Fruit fly (Drosophila melanogaster) whole organism, adult: ENCODE data around the gene Hsp22.

Experiments
- CG11617 ChIP-seq: fragments of 200-800 bp; sonication (Bioruptor generic); optimal IDR thresholded peaks from 2 replicates; lab custom pipeline; 2017; ENCODE audit warnings: mild to moderate bottlenecking, missing biosample characterization, missing genetic modification reagents, missing genetic modification characterization
- CG12768 ChIP-seq: fragments of 200-800 bp; sonication (Bioruptor generic); optimal IDR thresholded peaks from 2 replicates; lab custom pipeline; 2017; ENCODE audit warnings: missing biosample characterization, missing genetic modification characterization, mild to moderate bottlenecking, moderate library complexity, missing genetic modification reagents
- CG14711 ChIP-seq: fragments of 200-800 bp; sonication (Bioruptor generic); optimal IDR thresholded peaks from 2 replicates; lab custom pipeline; 2018; ENCODE audit warnings: missing biosample characterization, mild to moderate bottlenecking, missing genetic modification characterization, moderate library complexity
- CG1620 ChIP-seq: fragments of 200-800 bp; sonication (Bioruptor generic); optimal IDR thresholded peaks from 2 replicates; lab custom pipeline; 2016; ENCODE audit warnings: missing biosample characterization, missing genetic modification characterization
- CG33017 ChIP-seq: fragments of 200-800 bp; sonication (Bioruptor generic); optimal IDR thresholded peaks from 2 replicates; lab custom pipeline; 2018; ENCODE audit warnings: missing biosample characterization, mild to moderate bottlenecking, missing genetic modification characterization, moderate library complexity
- CG5204 ChIP-seq: fragments of 200-800 bp; sonication (Bioruptor generic); optimal IDR thresholded peaks from 2 replicates; lab custom pipeline; 2016; ENCODE audit warnings: missing biosample characterization, missing genetic modification characterization
- CG7045 ChIP-seq: fragments of 200-800 bp; sonication (Bioruptor generic); optimal IDR thresholded peaks from 2 replicates; lab custom pipeline; 2017; ENCODE audit warnings: missing biosample characterization, mild to moderate bottlenecking, missing genetic modification characterization
- CG7101 ChIP-seq: fragments of 200-800 bp; sonication (Bioruptor generic); optimal IDR thresholded peaks from 2 replicates; lab custom pipeline; 2018; ENCODE audit warnings: missing biosample characterization, mild to moderate bottlenecking, missing genetic modification characterization, moderate library complexity
- Clk ChIP-seq: fragments of 200-800 bp; sonication (Bioruptor generic); optimal IDR thresholded peaks from 2 replicates; lab custom pipeline; 2017; ENCODE audit warnings: missing biosample characterization, missing genetic modification characterization
- Crg-1 ChIP-seq: fragments of 200-800 bp; sonication (Bioruptor generic); optimal IDR thresholded peaks from 2 replicates; lab custom pipeline; 2016; ENCODE audit warnings: missing biosample characterization, missing genetic modification characterization
- Hr96 ChIP-seq: fragments of 200-800 bp; sonication (Bioruptor generic); optimal IDR thresholded peaks from 2 replicates; lab custom pipeline; 2016; ENCODE audit warnings: missing biosample characterization, missing genetic modification characterization
- Mnt ChIP-seq: fragments of 200-800 bp; sonication (Bioruptor generic); optimal IDR thresholded peaks from 2 replicates; lab custom pipeline; 2016; ENCODE audit warnings: missing biosample characterization, mild to moderate bottlenecking, missing genetic modification characterization
- bab1 ChIP-seq: fragments of 200-800 bp; sonication (Bioruptor generic); optimal IDR thresholded peaks from 3 replicates; lab custom pipeline; 2019; ENCODE audit warnings: missing biosample characterization, mild to moderate bottlenecking, missing genetic modification characterization, moderate library complexity
- cic ChIP-seq: fragments of 200-800 bp; sonication (Bioruptor generic); optimal IDR thresholded peaks from 2 replicates; lab custom pipeline; 2017; ENCODE audit warnings: missing biosample characterization, mild to moderate bottlenecking, missing genetic modification characterization, moderate library complexity
- cnc ChIP-seq, 2 experiments: fragments of >200 bp; optimal IDR thresholded peaks; 2 replicates each; lab custom pipeline; 2017
- kay ChIP-seq: fragments of 200-800 bp; sonication (Bioruptor generic); peaks from one replicate; lab custom pipeline; 2016; ENCODE audit warnings: missing biosample characterization, missing genetic modification characterization, borderline replicate concordance
- ovo ChIP-seq: fragments of 200-800 bp; sonication (Bioruptor generic); optimal IDR thresholded peaks from 2 replicates; lab custom pipeline; 2016; ENCODE audit warnings: missing biosample characterization, missing genetic modification characterization
- pad ChIP-seq: fragments of 200-800 bp; sonication (Bioruptor generic); optimal IDR thresholded peaks from 3 replicates; lab custom pipeline; 2017; ENCODE audit warnings: missing biosample characterization, missing genetic modification characterization, mild to moderate bottlenecking, moderate library complexity, missing genetic modification reagents
- tj ChIP-seq: fragments of 200-800 bp; sonication (Bioruptor generic); optimal IDR thresholded peaks from 3 replicates; lab custom pipeline; 2017; ENCODE audit warnings: missing biosample characterization, mild to moderate bottlenecking, missing genetic modification characterization, moderate library complexity
- toe ChIP-seq: fragments of 200-800 bp; sonication (Bioruptor generic); optimal IDR thresholded peaks from 2 replicates; lab custom pipeline; 2016; ENCODE audit warnings: missing biosample characterization, missing genetic modification characterization

The Hsp22 gene

DNA sequence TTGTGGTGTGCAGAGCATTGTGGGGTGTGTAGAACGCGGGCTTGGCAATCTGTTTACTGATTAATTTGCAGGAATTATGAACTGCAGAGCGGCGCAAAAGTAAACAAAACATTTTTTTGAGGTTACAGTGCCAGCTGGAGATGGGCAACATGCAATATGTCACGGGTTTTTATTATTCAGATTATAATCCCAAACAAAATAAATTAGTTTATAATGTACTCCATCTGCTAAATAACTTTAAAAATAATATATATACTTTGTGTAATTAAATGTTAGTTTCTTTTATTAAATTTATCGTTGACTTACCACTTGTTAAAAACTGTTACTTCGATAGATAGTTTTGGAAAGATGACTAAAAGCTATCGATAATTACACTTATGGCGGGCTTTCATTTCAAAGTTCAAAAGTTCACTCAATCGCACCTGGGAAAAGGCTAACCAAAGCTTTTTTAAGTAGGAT is 1.8 kb upstream of the Hsp22 start, which contains the start of gene Fdx1:
Fdx1 (minus strand) TSS at position 332 of the 459 bp plus-strand sequence.
- TF ChIP-seq tj (GFP tag; lab: Kevin White, UChicago) (peak; percentile 88), ovo (GFP tag; lab: Kevin White, UChicago) (no peak), Crg-1 (GFP tag; lab: Kevin White, UChicago) (peak; percentile 12), CG7045 (GFP tag; lab: Kevin White, UChicago) (no peak), Mnt (GFP tag; lab: Kevin White, UChicago) (peak; percentile 40), CG11617 (GFP tag; lab: Kevin White, UChicago) (peak; percentile 48), bab1 (GFP tag; lab: Kevin White, UChicago) (peak; percentile 56), pad (GFP tag; lab: Kevin White, UChicago) (peak; percentile 18), kay (GFP tag; lab: Kevin White, UChicago) (peak; percentile 88), cnc (optimal IDR thresholded peaks at IDR 0.05; lab: Kevin White, UChicago) (no peak), CG14711 (tag; lab: Kevin White, UChicago) (peak; percentile 49), CG7101 (tag; lab: Kevin White, UChicago) (peak; percentile 61), Clk (GFP tag; lab: Kevin White, UChicago) (peak; percentile 22)

DNA sequence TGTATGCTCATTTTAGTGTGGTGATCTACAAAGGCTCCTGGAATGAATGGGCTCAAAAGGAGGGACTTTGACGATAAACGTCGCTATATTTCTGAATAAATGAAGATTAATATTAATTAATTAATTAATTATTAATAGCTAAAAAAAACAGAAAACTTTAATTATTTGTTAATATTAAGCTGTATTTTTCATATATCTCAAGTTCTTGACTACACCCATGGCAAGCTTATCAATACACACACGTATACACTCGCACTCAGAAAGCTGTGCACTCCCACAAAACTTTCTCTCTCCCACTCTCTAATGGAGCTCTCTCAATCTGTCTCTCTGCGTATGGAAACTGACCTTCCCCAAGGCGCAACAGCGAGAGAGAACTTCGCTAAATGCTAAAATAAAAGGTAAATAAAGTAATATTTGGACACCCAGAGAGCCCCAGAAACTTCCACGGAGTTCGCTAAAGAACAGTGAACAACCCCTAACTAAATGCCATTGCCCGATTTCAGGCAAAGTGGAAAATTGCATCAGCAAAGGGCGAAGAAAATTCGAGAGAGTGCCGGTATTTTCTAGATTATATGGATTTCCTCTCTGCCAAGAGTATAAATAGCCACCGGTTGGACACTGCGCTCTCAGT is 758 bp downstream of the Hsp22 start:
- peak; percentile 35 for TF ChIP-seq tj (GFP tag; lab: Kevin White, UChicago)
- peak; percentile 58 for TF ChIP-seq CG7101 (tag; lab: Kevin White, UChicago)
- no peak for TF ChIP-seq cnc (optimal IDR thresholded peaks at IDR 0.05; lab: Kevin White, UChicago)
- peak; percentile 46 for TF ChIP-seq pad (GFP tag; lab: Kevin White, UChicago)
- peak; percentile 1 for TF ChIP-seq Crg-1 (GFP tag; lab: Kevin White, UChicago)
- peak; percentile 17 for TF ChIP-seq Mnt (GFP tag; lab: Kevin White, UChicago)
- TF ChIP-seq CG14711 (tag; lab: Kevin White, UChicago) = peak; percentile 64
- TF ChIP-seq CG1620 = no peak
- peak; percentile 71 for TF ChIP-seq CG33017 (tag; lab: Kevin White, UChicago)
- TF ChIP-seq CG7045 (GFP tag; lab: Kevin White, UChicago) = peak; percentile 74
- peak; percentile 30 for TF ChIP-seq bab1 (GFP tag; lab: Kevin White, UChicago)
- peak; percentile 51 for TF ChIP-seq CG12768 (GFP tag; lab: Kevin White, UChicago)
- TF ChIP-seq cic = peak; percentile 23
- no peak for TF ChIP-seq CG5204
- peak; percentile 73 for TF ChIP-seq CG11617 (GFP tag; lab: Kevin White, UChicago)
- no peak for TF ChIP-seq ovo (GFP tag; lab: Kevin White, UChicago)
- TF ChIP-seq Clk (GFP tag; lab: Kevin White, UChicago) = peak; percentile 50
- TF ChIP-seq toe = no peak
- TF ChIP-seq kay (GFP tag; lab: Kevin White, UChicago) = no peak

DNA sequence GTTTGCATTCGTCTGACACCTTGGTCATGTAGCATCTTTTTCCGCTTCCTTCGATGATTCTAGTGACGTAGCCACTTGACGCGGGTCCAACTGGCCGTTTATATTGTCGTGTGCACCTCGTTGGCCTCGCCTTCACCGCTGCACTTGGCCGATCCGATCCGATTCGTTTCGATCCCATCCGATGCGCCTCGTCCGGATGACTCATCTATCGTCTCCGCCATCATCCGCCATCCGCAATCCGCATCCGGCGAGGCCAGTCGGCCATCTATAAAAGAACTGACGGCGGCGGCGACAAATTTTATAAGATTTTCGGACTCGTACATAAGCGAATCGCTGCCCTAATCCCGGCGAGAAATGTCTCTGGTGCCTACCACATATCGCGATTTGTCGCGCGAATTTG is 2.4 kb downstream of the Hsp22 start, which contains the start of gene CG4461:
CG4461 (plus strand) TSS at position 301 of the 400 bp plus-strand sequence.
- TF ChIP-seq CG12768 (GFP tag; lab: Kevin White, UChicago) (no peak), bab1 (GFP tag; lab: Kevin White, UChicago) (no peak), cic (no peak), kay (GFP tag; lab: Kevin White, UChicago) (no peak), ovo (GFP tag; lab: Kevin White, UChicago) (no peak), CG5204 (no peak), Mnt (GFP tag; lab: Kevin White, UChicago) (no peak), Hr96 (GFP tag; lab: Kevin White, UChicago) (no peak), cnc (optimal IDR thresholded peaks at IDR 0.05; lab: Kevin White, UChicago) (no peak), Crg-1 (GFP tag; lab: Kevin White, UChicago) (no peak), CG14711 (tag; lab: Kevin White, UChicago) (no peak), CG11617 (GFP tag; lab: Kevin White, UChicago) (no peak), CG7045 (GFP tag; lab: Kevin White, UChicago) (no peak)

DNA sequence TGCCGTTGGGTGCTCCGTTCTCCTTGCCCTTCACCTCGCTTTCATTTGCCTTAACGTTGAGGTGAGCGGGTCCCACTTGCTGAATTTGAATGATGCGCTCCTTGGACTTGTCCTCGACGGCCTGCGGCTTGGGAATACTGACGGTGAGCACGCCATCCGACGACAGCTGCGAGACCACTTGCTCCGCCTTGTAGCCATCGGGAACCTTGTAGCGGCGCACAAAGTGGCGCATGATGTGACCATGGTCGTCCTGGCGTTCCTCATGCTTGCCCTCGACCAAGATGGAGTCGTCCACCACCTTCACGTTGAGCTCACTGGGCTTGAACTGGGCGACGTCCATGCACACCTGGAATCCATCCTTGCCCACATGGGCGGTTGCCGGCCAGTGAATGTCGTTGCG is 3.8 kb downstream of the Hsp22 start:
- no peak for TF ChIP-seq kay (GFP tag; lab: Kevin White, UChicago)
- peak; percentile 63 for TF ChIP-seq Clk (GFP tag; lab: Kevin White, UChicago)
- TF ChIP-seq CG14711 (tag; lab: Kevin White, UChicago) = no peak

DNA sequence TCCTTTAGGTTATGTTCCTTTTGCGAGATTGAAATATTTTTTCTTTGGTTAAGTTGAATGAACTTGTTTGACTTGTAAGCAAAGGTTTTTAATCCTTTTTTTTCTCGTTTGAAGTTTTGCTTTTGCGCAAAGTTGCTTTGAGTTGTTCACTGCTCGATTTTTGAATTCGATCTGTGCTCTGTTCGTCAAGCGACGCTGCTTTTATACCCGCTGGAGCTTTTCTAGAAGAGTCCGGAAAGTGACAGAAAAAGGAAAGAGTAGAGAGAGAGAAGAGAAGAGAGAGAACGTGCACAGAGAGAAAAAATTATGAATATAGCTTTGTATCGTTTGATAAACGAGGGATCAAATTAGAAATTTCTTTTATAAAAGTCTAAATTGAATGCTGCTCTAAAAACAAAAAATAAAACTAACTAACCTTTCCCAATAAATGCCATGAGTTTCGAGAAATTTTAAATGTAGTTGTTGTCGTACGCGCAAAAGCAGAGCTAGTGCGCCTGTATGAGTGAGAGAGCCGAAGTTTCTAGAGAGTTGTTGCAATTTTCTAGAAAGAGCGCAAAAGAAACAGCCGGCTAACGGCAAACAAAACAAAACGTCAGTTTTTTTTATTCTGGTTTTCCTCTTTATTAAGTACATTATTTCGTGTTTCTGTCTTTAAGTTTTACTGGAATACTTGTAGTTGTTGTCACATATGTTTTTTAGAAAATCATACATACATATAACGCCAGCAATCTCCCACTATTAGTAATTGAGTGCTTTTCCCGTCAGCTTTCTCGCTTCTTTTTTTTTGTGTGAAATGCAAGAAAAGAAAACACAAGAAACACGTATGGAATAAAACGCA is 4.7 kb downstream of the Hsp22 start, which contains the start of gene Hsp26:
Hsp26 (minus strand) TSS at position 230 of the 838 bp plus-strand sequence.
- TF ChIP-seq pad (GFP tag; lab: Kevin White, UChicago) (peak; percentile 49), cic (peak; percentile 41), Mnt (GFP tag; lab: Kevin White, UChicago) (peak; percentile 62), CG14711 (tag; lab: Kevin White, UChicago) (peak; percentile 81), CG1620 (no peak), CG7101 (tag; lab: Kevin White, UChicago) (peak; percentile 78), kay (GFP tag; lab: Kevin White, UChicago) (peak; percentile 99), CG12768 (GFP tag; lab: Kevin White, UChicago) (peak; percentile 77), cnc (optimal IDR thresholded peaks at IDR 0.05; lab: Kevin White, UChicago) (no peak), Hr96 (GFP tag; lab: Kevin White, UChicago) (peak; percentile 50), bab1 (GFP tag; lab: Kevin White, UChicago) (peak; percentile 76), Crg-1 (GFP tag; lab: Kevin White, UChicago) (peak; percentile 55), CG33017 (tag; lab: Kevin White, UChicago) (peak; percentile 79), CG11617 (GFP tag; lab: Kevin White, UChicago) (peak; percentile 89), CG7045 (GFP tag; lab: Kevin White, UChicago) (peak; percentile 70), tj (GFP tag; lab: Kevin White, UChicago) (peak; percentile 44), toe (no peak), Clk (GFP tag; lab: Kevin White, UChicago) (peak; percentile 40), ovo (GFP tag; lab: Kevin White, UChicago) (no peak), CG5204 (no peak)
